Fruit fly (Drosophila melanogaster): ENCODE data around the gene Pxt.

DNA sequence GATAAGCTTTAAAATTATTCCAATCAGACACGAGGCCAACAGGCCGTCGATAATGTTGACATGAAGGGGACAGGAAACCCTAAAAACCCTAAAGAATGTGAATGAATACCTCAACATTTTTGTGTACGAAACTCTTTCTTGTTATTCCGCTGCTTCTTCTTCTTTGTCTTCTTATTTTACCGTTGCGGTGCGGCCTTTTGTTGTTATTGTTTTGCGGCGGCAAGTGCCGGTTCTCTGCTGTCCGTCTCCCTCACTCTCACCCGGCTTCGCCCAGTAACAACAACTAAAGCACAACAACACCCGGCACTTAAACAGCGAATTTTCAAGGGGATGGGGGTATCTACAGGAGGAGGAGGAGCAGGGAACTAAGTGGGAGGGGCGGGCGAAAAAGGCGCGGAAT, 4.9 kb upstream of the Pxt start:
- TF ChIP-seq CG8478 (optimal IDR thresholded peaks at IDR 0.05) (no peak), EcR (GFP tag; optimal IDR thresholded peaks at IDR 0.05) (no peak), pan (optimal IDR thresholded peaks at IDR 0.05) (peak; percentile 7), usp (GFP tag; optimal IDR thresholded peaks at IDR 0.05) (no peak), psq (optimal IDR thresholded peaks at IDR 0.05) (no peak)
